Worm (Caenorhabditis elegans): Measurements from ENCODE around the gene F10E9.10.

Gene F10E9.10

DNA sequence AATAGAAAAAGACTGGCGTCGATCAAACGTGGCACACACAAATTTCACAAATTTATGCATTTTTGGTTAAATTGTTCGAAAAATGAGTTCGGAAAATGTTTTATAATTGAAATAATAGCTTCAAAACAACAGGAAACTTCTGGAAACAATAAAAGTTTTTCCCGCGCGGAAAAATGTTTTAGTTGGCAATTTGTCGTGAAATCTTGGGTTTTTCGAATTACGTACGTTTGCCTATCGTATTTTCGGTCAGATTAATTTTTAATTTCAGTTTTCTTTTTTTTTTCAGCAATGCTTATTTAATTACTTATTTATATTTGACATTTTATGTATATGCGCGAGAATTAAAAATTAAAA lies 35.4 kb upstream of the F10E9.10 start (continued):
- TF ChIP-seq let-526 (GFP tag; IDR thresholded peaks at IDR 0.05) (no peak), athp-1 (tag; optimal IDR thresholded peaks at IDR 0.05) (no peak), ets-4 (GFP tag; optimal IDR thresholded peaks at IDR 0.05) (no peak), D2030.7 (GFP tag; IDR thresholded peaks at IDR 0.05) (peak; percentile 67), gei-17 (GFP tag; optimal IDR thresholded peaks at IDR 0.05) (no peak), ceh-40 (GFP tag; IDR thresholded peaks at IDR 0.05) (no peak), dpl-1 (GFP tag; optimal IDR thresholded peaks at IDR 0.05) (peak; percentile 73), ama-1 (optimal IDR thresholded peaks at IDR 0.05) (no peak), ama-1 (GFP tag; optimal IDR thresholded peaks at IDR 0.05) (no peak), rpc-1 (optimal IDR thresholded peaks at IDR 0.05) (no peak), rpc-1 (tag; optimal IDR thresholded peaks at IDR 0.05) (no peak), Y53G8AR.9 (GFP tag; conservative IDR thresholded peaks at IDR 0.05) (no peak), lin-54 (GFP tag; optimal IDR thresholded peaks at IDR 0.05) (peak; percentile 9), pbrm-1 (GFP tag; IDR thresholded peaks at IDR 0.05) (no peak), attf-6 (GFP tag; IDR thresholded peaks at IDR 0.05) (no peak), lsy-27 (tag; optimal IDR thresholded peaks at IDR 0.05; ENCODE audit: borderline replicate concordance, insufficient read depth) (no peak), sdz-38 (tag; optimal IDR thresholded peaks at IDR 0.05) (no peak), fkh-3 (tag; optimal IDR thresholded peaks at IDR 0.05) (no peak), ceh-79 (tag; optimal IDR thresholded peaks at IDR 0.05) (no peak), lag-1 (GFP tag; IDR thresholded peaks at IDR 0.05) (no peak), akir-1 (GFP tag; optimal IDR thresholded peaks at IDR 0.05) (no peak), sea-2 (GFP tag; IDR thresholded peaks at IDR 0.05) (no peak), xnd-1 (tag; optimal IDR thresholded peaks at IDR 0.05) (peak; percentile 15), die-1 (tag; optimal IDR thresholded peaks at IDR 0.05) (no peak), madf-8 (GFP tag; conservative IDR thresholded peaks at IDR 0.05) (peak; percentile 64), snpc-1.1 (tag; optimal IDR thresholded peaks at IDR 0.05; ENCODE audit: insufficient read depth) (no peak), somi-1 (GFP tag; optimal IDR thresholded peaks at IDR 0.05) (no peak), B0019.2 (GFP tag; conservative IDR thresholded peaks at IDR 0.05) (peak; percentile 70), Y53F4B.3 (GFP tag; IDR thresholded peaks at IDR 0.05) (no peak), nfyb-1 (GFP tag; IDR thresholded peaks at IDR 0.05) (no peak), ztf-25 (GFP tag; IDR thresholded peaks at IDR 0.05) (no peak), ceh-91 (GFP tag; IDR thresholded peaks at IDR 0.05) (peak; percentile 58; the same call in 1 of the 2 replicates), zfh-2 (GFP tag; conservative IDR thresholded peaks at IDR 0.05) (no peak), repo-1 (tag; optimal IDR thresholded peaks at IDR 0.05) (no peak), hmg-1.2 (GFP tag; IDR thresholded peaks at IDR 0.05) (no peak), Y56A3A.18 (GFP tag; IDR thresholded peaks at IDR 0.05) (no peak)

DNA sequence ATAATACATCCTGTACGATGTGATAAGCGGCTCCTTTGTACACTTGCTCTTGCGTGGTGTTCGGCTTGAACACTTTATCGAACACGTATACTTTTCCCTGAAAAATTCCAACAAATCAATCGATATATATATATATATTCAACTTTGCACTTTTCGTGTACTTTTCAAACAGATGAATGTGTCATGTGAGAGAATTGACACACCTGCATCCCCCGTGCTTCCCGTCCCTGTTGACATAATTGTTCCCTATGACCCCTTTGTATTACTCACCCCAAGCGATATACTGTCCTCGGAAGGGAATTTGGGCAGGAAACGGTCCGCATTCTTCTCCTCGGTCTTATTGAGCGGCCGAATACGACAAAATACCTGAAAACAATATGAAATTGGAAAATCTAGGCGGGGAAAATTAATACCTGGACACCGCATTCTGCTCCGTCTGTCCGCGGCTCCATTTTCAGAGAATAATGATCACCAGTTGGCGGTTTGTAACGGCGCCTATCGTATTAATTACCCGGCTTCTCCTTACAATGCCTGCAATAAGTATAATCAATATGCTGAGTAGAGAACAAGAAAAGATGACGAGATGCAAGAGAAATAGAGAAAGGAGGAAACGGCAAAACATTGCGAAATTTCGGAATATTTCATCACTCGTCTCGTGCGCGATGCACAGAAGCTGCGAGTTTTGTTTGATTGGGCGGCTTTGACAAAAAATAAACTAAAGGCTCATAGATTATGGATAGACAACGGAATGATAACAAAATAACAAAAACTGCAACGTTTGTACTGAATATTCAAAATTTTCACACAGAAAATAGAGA lies 34.8 kb upstream of the F10E9.10 start, which contains the start of gene unc-116:
Gene unc-116 (minus strand): TSS at position 531 of the 818 bp plus-strand sequence.
- TF ChIP-seq madf-10 (tag; optimal IDR thresholded peaks at IDR 0.05) (no peak), lin-35 (GFP tag; optimal IDR thresholded peaks at IDR 0.05) (peak in 1 of 3 experiments; percentile 41), sptf-2 (GFP tag; optimal IDR thresholded peaks at IDR 0.05) (no peak), lin-40 (tag; optimal IDR thresholded peaks at IDR 0.05) (no peak), fkh-3 (tag; optimal IDR thresholded peaks at IDR 0.05) (no peak), ztf-28 (GFP tag; IDR thresholded peaks at IDR 0.05) (no peak), snpc-1.3 (tag; optimal IDR thresholded peaks at IDR 0.05; ENCODE audit: insufficient read depth) (no peak), let-526 (GFP tag; IDR thresholded peaks at IDR 0.05) (0 out of 2 replicates have a peak, but pooled peaks have one; percentile 24), attf-5 (GFP tag; optimal IDR thresholded peaks at IDR 0.05) (peak; percentile 80), madf-3 (GFP tag; IDR thresholded peaks at IDR 0.05) (no peak), ZK185.1 (tag; optimal IDR thresholded peaks at IDR 0.05; ENCODE audit: poor library complexity, severe bottlenecking) (no peak), ceh-79 (tag; optimal IDR thresholded peaks at IDR 0.05) (peak; percentile 8), egl-18 (GFP tag; IDR thresholded peaks at IDR 0.05) (no peak), dox-1 (GFP tag; IDR thresholded peaks at IDR 0.05) (0 out of 2 replicates have a peak, but pooled peaks have one; percentile 7), madf-6 (GFP tag; IDR thresholded peaks at IDR 0.05) (no peak), snpc-3.4 (tag; optimal IDR thresholded peaks at IDR 0.05) (no peak)
